Worm (Caenorhabditis elegans) whole organism, L1 larva: ENCODE results near the gene T04A6.1.

ENCODE experiments used
- C34B4.2 ChIP-seq: sonication (generic microtip); optimal IDR thresholded peaks from 2 replicates; lab custom pipeline; 2017; ENCODE audit warnings: mild to moderate bottlenecking, missing genetic modification characterization, missing compliant biosample characterization
- Y116A8C.19 ChIP-seq: sonication (generic microtip); optimal IDR thresholded peaks from 2 replicates; lab custom pipeline; 2016; ENCODE audit warnings: missing compliant biosample characterization, missing genetic modification characterization, borderline replicate concordance
- alr-1 ChIP-seq: fragments of 200-800 bp; sonication (Bioruptor generic); optimal IDR thresholded peaks from 2 replicates; lab custom pipeline; 2018; ENCODE audit warnings: borderline replicate concordance, mild to moderate bottlenecking, missing genetic modification characterization, missing compliant biosample characterization
- ama-1 ChIP-seq: fragments of 150-350 bp; optimal IDR thresholded peaks from 2 replicates; lab custom pipeline; 2014
- blmp-1 ChIP-seq: fragments of 150-350 bp; optimal IDR thresholded peaks from 2 replicates; lab custom pipeline; 2014; ENCODE audit warnings: missing biosample characterization, missing genetic modification characterization
- ceh-8 ChIP-seq: fragments of 200-800 bp; sonication (Bioruptor generic); optimal IDR thresholded peaks from 2 replicates; lab custom pipeline; 2018; ENCODE audit warnings: mild to moderate bottlenecking, missing genetic modification characterization, moderate library complexity, missing compliant biosample characterization
- egl-13 ChIP-seq: sonication (generic microtip); optimal IDR thresholded peaks from 2 replicates; lab custom pipeline; 2016; ENCODE audit warnings: missing genotype, missing genetic modification reagents, missing genetic modification characterization, missing compliant biosample characterization
- egl-27 ChIP-seq, 2 experiments: fragments of 150-350 bp in 1 of 2; sonication (generic microtip); optimal IDR thresholded peaks; 3 replicates each; lab custom pipeline; 2017 to 2018; ENCODE audit warnings: missing biosample characterization in 2 of 2, missing genetic modification characterization in 2 of 2, missing genetic modification reagents in 2 of 2
- elt-2 ChIP-seq: sonication (generic microtip); optimal IDR thresholded peaks from 2 replicates; lab custom pipeline; 2016; ENCODE audit warnings: missing genetic modification characterization, mild to moderate bottlenecking, inconsistent platforms, missing compliant biosample characterization, missing genetic modification reagents
- elt-3 ChIP-seq, 6 experiments: fragments of 150-350 bp in 1 of 6; sonication (generic microtip); optimal IDR thresholded peaks; 2 replicates each; lab custom pipeline; 2017 to 2018; ENCODE audit warnings: missing biosample characterization in 6 of 6, missing genetic modification characterization in 6 of 6, inconsistent platforms in 1 of 6
- fkh-10 ChIP-seq: sonication (generic microtip); optimal IDR thresholded peaks from 2 replicates; lab custom pipeline; 2017; ENCODE audit warnings: missing biosample characterization, missing genetic modification reagents, missing genetic modification characterization
- fkh-4 ChIP-seq: sonication (generic microtip); optimal IDR thresholded peaks from 2 replicates; lab custom pipeline; 2016; ENCODE audit warnings: missing compliant biosample characterization, missing genetic modification characterization, borderline replicate concordance
- fkh-8 ChIP-seq: sonication (generic microtip); optimal IDR thresholded peaks from 2 replicates; lab custom pipeline; 2016; ENCODE audit warnings: mild to moderate bottlenecking, missing genetic modification characterization, missing compliant biosample characterization
- hlh-4 ChIP-seq: sonication (generic microtip); optimal IDR thresholded peaks from 2 replicates; lab custom pipeline; 2016; ENCODE audit warnings: mild to moderate bottlenecking, missing genetic modification characterization, missing compliant biosample characterization
- hpl-2 ChIP-seq: fragments of 150-350 bp; optimal IDR thresholded peaks from 2 replicates; lab custom pipeline; 2014; ENCODE audit warnings: missing biosample characterization, missing genetic modification reagents, missing genetic modification characterization
- isw-1 ChIP-seq: fragments of 200-800 bp; sonication (Bioruptor generic); IDR thresholded peaks from 2 replicates; pipeline ENCODE4 v1.3.6; 2022; ENCODE audit warnings: missing genetic modification characterization, missing compliant biosample characterization
- jun-1 ChIP-seq: fragments of 150-350 bp; optimal IDR thresholded peaks from 2 replicates; lab custom pipeline; 2014; ENCODE audit warnings: missing biosample characterization, missing genetic modification reagents, missing genetic modification characterization
- lin-13 ChIP-seq: fragments of 150-350 bp; optimal IDR thresholded peaks from 2 replicates; lab custom pipeline; 2014; ENCODE audit warnings: missing biosample characterization, missing genetic modification reagents, missing genetic modification characterization
- lin-14 ChIP-seq: fragments of 200-800 bp; sonication (Bioruptor generic); optimal IDR thresholded peaks from 2 replicates; lab custom pipeline; 2018; ENCODE audit warnings: mild to moderate bottlenecking, missing genetic modification characterization, moderate library complexity, missing compliant biosample characterization
- lir-3 ChIP-seq: sonication (generic microtip); optimal IDR thresholded peaks from 2 replicates; lab custom pipeline; 2016; ENCODE audit warnings: mild to moderate bottlenecking, missing genetic modification characterization, moderate library complexity, missing compliant biosample characterization; ENCODE audit not compliant: poor library complexity
- mef-2 ChIP-seq: fragments of 150-350 bp; optimal IDR thresholded peaks from 2 replicates; lab custom pipeline; 2014; ENCODE audit warnings: missing biosample characterization, missing genetic modification characterization
- mep-1 ChIP-seq: fragments of 150-350 bp; optimal IDR thresholded peaks from 2 replicates; lab custom pipeline; 2014; ENCODE audit warnings: missing biosample characterization, missing genetic modification characterization
- nhr-12 ChIP-seq: sonication (generic microtip); optimal IDR thresholded peaks from 2 replicates; lab custom pipeline; 2017; ENCODE audit warnings: missing biosample characterization, missing genetic modification characterization
- nhr-19 ChIP-seq: fragments of 200-800 bp; sonication (Bioruptor generic); conservative IDR thresholded peaks from 2 replicates; pipeline ENCODE4 v1.3.6; 2022; ENCODE audit warnings: missing genetic modification characterization, missing compliant biosample characterization
- nhr-20 ChIP-seq: sonication (generic microtip); optimal IDR thresholded peaks from 2 replicates; lab custom pipeline; 2016; ENCODE audit warnings: mild to moderate bottlenecking, missing genetic modification characterization, missing compliant biosample characterization
- nhr-237 ChIP-seq: fragments of 150-350 bp; optimal IDR thresholded peaks from 2 replicates; lab custom pipeline; 2014; ENCODE audit warnings: missing biosample characterization, missing genetic modification characterization
- nhr-71 ChIP-seq: sonication (generic microtip); optimal IDR thresholded peaks from 2 replicates; lab custom pipeline; 2016; ENCODE audit warnings: mild to moderate bottlenecking, missing genetic modification characterization, moderate library complexity, missing compliant biosample characterization
- nhr-76 ChIP-seq: sonication (generic microtip); optimal IDR thresholded peaks from 2 replicates; lab custom pipeline; 2017; ENCODE audit warnings: missing biosample characterization, missing genetic modification characterization
- nhr-77 ChIP-seq: fragments of 150-350 bp; optimal IDR thresholded peaks from 2 replicates; lab custom pipeline; 2014; ENCODE audit warnings: missing biosample characterization, missing genetic modification characterization
- nhr-85 ChIP-seq: sonication (generic microtip); peaks from one replicate; lab custom pipeline; 2016; ENCODE audit warnings: missing genetic modification characterization, inconsistent platforms, missing compliant biosample characterization
- nhr-90 ChIP-seq: sonication (generic microtip); optimal IDR thresholded peaks from 2 replicates; lab custom pipeline; 2016; ENCODE audit warnings: mild to moderate bottlenecking, missing genetic modification characterization, missing compliant biosample characterization; ENCODE audit not compliant: poor library complexity
- pax-3 ChIP-seq: fragments of 200-800 bp; sonication (Bioruptor generic); optimal IDR thresholded peaks from 2 replicates; lab custom pipeline; 2018; ENCODE audit warnings: mild to moderate bottlenecking, missing genetic modification characterization, moderate library complexity, missing compliant biosample characterization
- pqm-1 ChIP-seq: sonication (generic microtip); optimal IDR thresholded peaks from 3 replicates; lab custom pipeline; 2017; ENCODE audit warnings: missing biosample characterization, missing genetic modification characterization
- snpc-4 ChIP-seq: fragments of 150-350 bp; optimal IDR thresholded peaks from 2 replicates; lab custom pipeline; 2014; ENCODE audit warnings: missing biosample characterization, missing genetic modification characterization
- snu-23 ChIP-seq: sonication (generic microtip); optimal IDR thresholded peaks from 2 replicates; lab custom pipeline; 2016; ENCODE audit warnings: missing genetic modification characterization, missing compliant biosample characterization
- sptf-1 ChIP-seq: fragments of 150-350 bp; optimal IDR thresholded peaks from 2 replicates; lab custom pipeline; 2014; ENCODE audit warnings: missing biosample characterization, missing genetic modification characterization
- unc-130 ChIP-seq: fragments of 150-350 bp; optimal IDR thresholded peaks from 2 replicates; lab custom pipeline; 2017; ENCODE audit warnings: missing biosample characterization, missing genetic modification characterization, inconsistent platforms
- unc-30 ChIP-seq: sonication (generic microtip); optimal IDR thresholded peaks from 2 replicates; lab custom pipeline; 2017; ENCODE audit warnings: missing biosample characterization, missing genetic modification characterization
- unc-62 ChIP-seq: fragments of 150-350 bp; optimal IDR thresholded peaks from 2 replicates; lab custom pipeline; 2014; ENCODE audit warnings: missing biosample characterization, missing genetic modification reagents, missing genetic modification characterization
- unc-86 ChIP-seq: sonication (generic microtip); optimal IDR thresholded peaks from 2 replicates; lab custom pipeline; 2016; ENCODE audit warnings: missing genetic modification characterization, missing compliant biosample characterization
- zag-1 ChIP-seq: fragments of 150-350 bp; optimal IDR thresholded peaks from 2 replicates; lab custom pipeline; 2014; ENCODE audit warnings: missing biosample characterization, missing genetic modification characterization
- ztf-11 ChIP-seq, 2 experiments: sonication (generic microtip); optimal IDR thresholded peaks; 2 replicates each; lab custom pipeline; 2016 to 2017; ENCODE audit warnings: missing genetic modification characterization in 2 of 2, missing biosample characterization in 1 of 2, missing compliant biosample characterization in 1 of 2

The T04A6.1 gene

ce11 chrIII:7580586-7580985, 35.7 kb upstream of the T04A6.1 start (continued):
- TF ChIP-seq C34B4.2 (tag; lab: Kevin White, UChicago) (no peak), hlh-4 (tag; lab: Kevin White, UChicago) (no peak), lir-3 (tag; lab: Kevin White, UChicago) (no peak), lin-13 (GFP tag; lab: Kevin White, UChicago) (no peak), egl-27 (tag; optimal IDR thresholded peaks at IDR 0.05; lab: Kevin White, UChicago) (no peak), snu-23 (GFP tag; lab: Kevin White, UChicago) (peak; percentile 42), lin-14 (GFP tag; lab: Kevin White, UChicago) (peak; percentile 86), fkh-10 (GFP tag; lab: Kevin White, UChicago) (peak; percentile 59), unc-86 (tag; lab: Kevin White, UChicago) (peak; percentile 42), nhr-77 (tag; lab: Kevin White, UChicago) (no peak), nhr-90 (tag; lab: Kevin White, UChicago) (no peak), nhr-76 (tag; lab: Kevin White, UChicago) (no peak), nhr-19 (no peak), nhr-12 (tag; lab: Kevin White, UChicago) (no peak), unc-30 (tag; lab: Kevin White, UChicago) (no peak), jun-1 (no peak), fkh-4 (tag; lab: Kevin White, UChicago) (no peak), nhr-237 (tag; lab: Kevin White, UChicago) (no peak), nhr-20 (no peak), zag-1 (tag; lab: Kevin White, UChicago) (no peak), pqm-1 (tag; lab: Kevin White, UChicago) (no peak), ztf-11 (tag; optimal IDR thresholded peaks at IDR 0.05; lab: Kevin White, UChicago) (no peak), egl-13 (tag; lab: Kevin White, UChicago) (no peak), ama-1 (lab: Kevin White, UChicago) (no peak), ceh-8 (GFP tag; lab: Kevin White, UChicago) (no peak), hpl-2 (GFP tag; lab: Kevin White, UChicago) (no peak), nhr-85 (no peak), mef-2 (tag; lab: Kevin White, UChicago) (no peak), alr-1 (tag; lab: Kevin White, UChicago) (no peak), mep-1 (tag; lab: Kevin White, UChicago) (peak; percentile 13), sptf-1 (tag; lab: Kevin White, UChicago) (no peak), unc-62 (no peak), elt-2 (tag; lab: Kevin White, UChicago) (no peak), snpc-4 (tag; lab: Kevin White, UChicago) (no peak), unc-130 (no peak), fkh-8 (peak; percentile 56), Y116A8C.19 (tag; lab: Kevin White, UChicago) (no peak), isw-1 (peak; percentile 21), pax-3 (no peak), nhr-71 (tag; lab: Kevin White, UChicago) (peak; percentile 51)
- TF ChIP-seq, all 84 proteins: peak for 18

- peak; percentile 90 for TF ChIP-seq blmp-1 (tag; lab: Kevin White, UChicago)
- TF ChIP-seq elt-3 (tag; optimal IDR thresholded peaks at IDR 0.05; lab: Kevin White, UChicago) = no peak
These were observed 33.4 kb upstream of the T04A6.1 start, which contains the start of gene R13A5.10 for ce11 chrIII:7582885-7583284. R13A5.10 (minus strand) TSS chrIII:7582985.
